Worm (Caenorhabditis elegans): ENCODE measurements around the gene kap-1.

The kap-1 gene

ce11 chrIII:7314473-7314872 lies 24.2 kb upstream of the kap-1 start:
- TF ChIP-seq unc-62 (GFP tag; optimal IDR thresholded peaks at IDR 0.05) = no peak

ce11 chrIII:7314927-7315547 lies 23.6 kb upstream of the kap-1 start, which contains the start of gene nspg-6:
Gene nspg-6, minus strand, starts transcription at chrIII:7314977.
- no peak for TF ChIP-seq unc-62 (GFP tag; optimal IDR thresholded peaks at IDR 0.05)

ce11 chrIII:7317354-7317753 lies 21.3 kb upstream of the kap-1 start:
- TF ChIP-seq unc-62 (GFP tag; optimal IDR thresholded peaks at IDR 0.05) = no peak

ce11 chrIII:7319390-7319789 lies 19.2 kb upstream of the kap-1 start, which contains the start of gene F56C9.8:
Gene F56C9.8, minus strand, starts transcription at chrIII:7319509.
- no peak for TF ChIP-seq unc-62 (GFP tag; optimal IDR thresholded peaks at IDR 0.05)

ce11 chrIII:7322018-7322417 lies 16.6 kb upstream of the kap-1 start:
- TF ChIP-seq unc-62 (GFP tag; optimal IDR thresholded peaks at IDR 0.05) = no peak

ce11 chrIII:7323331-7323730 lies 15.3 kb upstream of the kap-1 start:
- TF ChIP-seq unc-62 (GFP tag; optimal IDR thresholded peaks at IDR 0.05) = no peak

ce11 chrIII:7329155-7329732 lies 9.4 kb upstream of the kap-1 start, which contains the start of gene lab-2:
Gene lab-2, minus strand, starts transcription at chrIII:7329607.
- no peak for TF ChIP-seq unc-62 (GFP tag; optimal IDR thresholded peaks at IDR 0.05)

ce11 chrIII:7331671-7332070 lies 7.0 kb upstream of the kap-1 start:
- TF ChIP-seq unc-62 (GFP tag; optimal IDR thresholded peaks at IDR 0.05) = no peak

ce11 chrIII:7335220-7335619 lies 3.4 kb upstream of the kap-1 start, which contains the start of gene F56C9.10:
Gene F56C9.10, minus strand, starts transcription at chrIII:7335316.
- no peak for TF ChIP-seq unc-62 (GFP tag; optimal IDR thresholded peaks at IDR 0.05)

- no peak for TF ChIP-seq unc-62 (GFP tag; optimal IDR thresholded peaks at IDR 0.05)
These were observed 2.4 kb upstream of the kap-1 start, which contains the start of gene gsp-2 for ce11 chrIII:7336214-7336613. Gene gsp-2, plus strand, starts transcription at chrIII:7336587.

ce11 chrIII:7338009-7338408 lies 626 bp upstream of the kap-1 start:
- TF ChIP-seq unc-62 (GFP tag; optimal IDR thresholded peaks at IDR 0.05) = no peak

- no peak for TF ChIP-seq unc-62 (GFP tag; optimal IDR thresholded peaks at IDR 0.05)
These were observed 503 bp downstream of the kap-1 start for ce11 chrIII:7339138-7339537.

ce11 chrIII:7343389-7343788 lies 4.8 kb downstream of the kap-1 start, which contains the start of gene F08F8.6:
Gene F08F8.6, plus strand, starts transcription at chrIII:7343689.
- TF ChIP-seq unc-62 (GFP tag; optimal IDR thresholded peaks at IDR 0.05) = no peak

ce11 chrIII:7347049-7347448 lies 8.4 kb downstream of the kap-1 start, which contains the start of gene F08F8.7:
Gene F08F8.7, minus strand, starts transcription at chrIII:7347149.
- no peak for TF ChIP-seq unc-62 (GFP tag; optimal IDR thresholded peaks at IDR 0.05)

- TF ChIP-seq unc-62 (GFP tag; optimal IDR thresholded peaks at IDR 0.05) = no peak
These were observed 10.4 kb downstream of the kap-1 start, which contains the start of gene gos-28 for ce11 chrIII:7349075-7349474. Gene gos-28, minus strand, starts transcription at chrIII:7349175.

ce11 chrIII:7353871-7354270 lies 15.2 kb downstream of the kap-1 start, which contains the start of gene F08F8.9:
Gene F08F8.9, minus strand, starts transcription at chrIII:7353971.
- no peak for TF ChIP-seq unc-62 (GFP tag; optimal IDR thresholded peaks at IDR 0.05)

ce11 chrIII:7357356-7357755 lies 18.7 kb downstream of the kap-1 start, which contains the start of gene F08F8.10:
Gene F08F8.10, minus strand, starts transcription at chrIII:7357393.
- TF ChIP-seq unc-62 (GFP tag; optimal IDR thresholded peaks at IDR 0.05) = no peak

Data from whole organism, dauer.